Fruit fly (Drosophila melanogaster) whole organism, embryonic: ENCODE results near the gene CG7183.

Experiments used
- Atf-2 ChIP-seq: fragments of 200-800 bp; sonication (Bioruptor generic); optimal IDR thresholded peaks from 2 replicates; lab custom pipeline; 2016; ENCODE audit warnings: missing biosample characterization, missing genetic modification characterization
- B-H2 ChIP-seq: fragments of 200-800 bp; sonication (Bioruptor generic); optimal IDR thresholded peaks from 2 replicates; lab custom pipeline; 2018; ENCODE audit warnings: missing biosample characterization, mild to moderate bottlenecking, missing genetic modification characterization
- CG10366 ChIP-seq: fragments of 200-800 bp; sonication (Bioruptor generic); IDR thresholded peaks from 2 replicates; pipeline ENCODE4 v1.3.6; 2022; ENCODE audit warnings: missing biosample characterization, missing genetic modification characterization
- CG10462 ChIP-seq: fragments of 200-800 bp; sonication (Bioruptor generic); optimal IDR thresholded peaks from 2 replicates; lab custom pipeline; 2016; ENCODE audit warnings: missing biosample characterization, missing genetic modification characterization
- CG10543 ChIP-seq: fragments of 200-800 bp; sonication (Bioruptor generic); optimal IDR thresholded peaks from 3 replicates; lab custom pipeline; 2017; ENCODE audit warnings: missing biosample characterization, mild to moderate bottlenecking, missing genetic modification characterization, moderate library complexity
- CG11560 ChIP-seq: fragments of 200-800 bp; sonication (Bioruptor generic); IDR thresholded peaks from 3 replicates; pipeline ENCODE4 v1.3.6; 2022; ENCODE audit warnings: missing biosample characterization, missing genetic modification characterization
- CG13775 ChIP-seq: fragments of 200-800 bp; sonication (Bioruptor generic); optimal IDR thresholded peaks from 3 replicates; lab custom pipeline; 2017; ENCODE audit warnings: missing biosample characterization, mild to moderate bottlenecking, missing genetic modification characterization
- CG14441 ChIP-seq: fragments of 200-800 bp; sonication (Bioruptor generic); IDR thresholded peaks from 2 replicates; pipeline ENCODE4 v1.3.6; 2022; ENCODE audit warnings: missing biosample characterization, missing genetic modification characterization
- CG14965 ChIP-seq: fragments of 200-800 bp; sonication (Bioruptor generic); optimal IDR thresholded peaks from 2 replicates; lab custom pipeline; 2016; ENCODE audit warnings: missing biosample characterization, missing genetic modification characterization, borderline replicate concordance
- CG1603 ChIP-seq: fragments of 200-800 bp; sonication (Bioruptor generic); optimal IDR thresholded peaks from 2 replicates; lab custom pipeline; 2019; ENCODE audit warnings: missing biosample characterization, mild to moderate bottlenecking, missing genetic modification characterization, moderate library complexity
- CG1832 ChIP-seq: fragments of 200-800 bp; sonication (Bioruptor generic); optimal IDR thresholded peaks from 2 replicates; lab custom pipeline; 2017; ENCODE audit warnings: missing biosample characterization, mild to moderate bottlenecking, missing genetic modification characterization, inconsistent platforms
- CG2129 ChIP-seq: fragments of 200-800 bp; sonication (Bioruptor generic); IDR thresholded peaks from 2 replicates; pipeline ENCODE4 v1.3.6; 2022; ENCODE audit warnings: missing biosample characterization, missing genetic modification characterization; ENCODE audit not compliant: partially characterized antibody
- CG2199 ChIP-seq: fragments of 200-800 bp; sonication (Bioruptor generic); IDR thresholded peaks from 3 replicates; pipeline ENCODE4 v1.3.6; 2022; ENCODE audit warnings: missing biosample characterization, missing genetic modification characterization
- CG3163 ChIP-seq: fragments of 200-800 bp; sonication (Bioruptor generic); optimal IDR thresholded peaks from 3 replicates; lab custom pipeline; 2016; ENCODE audit warnings: missing biosample characterization, missing genetic modification characterization
- CG34422 ChIP-seq: fragments of 200-800 bp; sonication (Bioruptor generic); IDR thresholded peaks from 3 replicates; pipeline ENCODE4 v1.3.6; 2022; ENCODE audit warnings: missing biosample characterization, missing genetic modification characterization
- CG3838 ChIP-seq: fragments of 200-800 bp; sonication (Bioruptor generic); optimal IDR thresholded peaks from 3 replicates; lab custom pipeline; 2016; ENCODE audit warnings: missing biosample characterization, missing genetic modification characterization
- CG4707 ChIP-seq: fragments of 200-800 bp; sonication (Bioruptor generic); optimal IDR thresholded peaks from 2 replicates; lab custom pipeline; 2018; ENCODE audit warnings: missing biosample characterization, mild to moderate bottlenecking, missing genetic modification characterization, moderate library complexity
- CG6683 ChIP-seq: fragments of 200-800 bp; sonication (Bioruptor generic); optimal IDR thresholded peaks from 2 replicates; lab custom pipeline; 2017; ENCODE audit warnings: missing biosample characterization, mild to moderate bottlenecking, missing genetic modification characterization, missing genetic modification reagents
- CG7372 ChIP-seq: fragments of 200-800 bp; sonication (Bioruptor generic); IDR thresholded peaks from 2 replicates; pipeline ENCODE4 v1.3.6; 2022; ENCODE audit warnings: missing biosample characterization, missing genetic modification characterization
- CG8290 ChIP-seq, 3 experiments: fragments of 200-800 bp; sonication (Bioruptor generic); optimal IDR thresholded peaks; 2 replicates each; lab custom pipeline; 2016 to 2019; ENCODE audit warnings: missing biosample characterization in 3 of 3, missing genetic modification characterization in 3 of 3, mild to moderate bottlenecking in 2 of 3, moderate library complexity in 1 of 3
- CG9437 ChIP-seq: fragments of 200-800 bp; sonication (Bioruptor generic); optimal IDR thresholded peaks from 2 replicates; lab custom pipeline; 2018; ENCODE audit warnings: missing biosample characterization, mild to moderate bottlenecking, missing genetic modification characterization
- Chrac-16 ChIP-seq: fragments of 200-800 bp; sonication (Bioruptor generic); optimal IDR thresholded peaks from 3 replicates; lab custom pipeline; 2016; ENCODE audit warnings: missing biosample characterization, missing genetic modification characterization
- Dad ChIP-seq: fragments of 200-800 bp; sonication (Bioruptor generic); optimal IDR thresholded peaks from 3 replicates; lab custom pipeline; 2016; ENCODE audit warnings: missing biosample characterization, missing genetic modification characterization
- Deaf1 ChIP-seq: fragments of 200-800 bp; optimal IDR thresholded peaks from 3 replicates; lab custom pipeline; 2019; ENCODE audit warnings: missing biosample characterization, mild to moderate bottlenecking, missing genetic modification characterization, moderate library complexity
- Kr ChIP-seq: fragments of 200-800 bp; sonication (Bioruptor generic); optimal IDR thresholded peaks from 2 replicates; lab custom pipeline; 2017; ENCODE audit warnings: missing biosample characterization, mild to moderate bottlenecking, missing genetic modification characterization
- Med ChIP-seq: fragments of 200-800 bp; sonication (Bioruptor generic); peaks from one replicate; lab custom pipeline; 2016; ENCODE audit warnings: missing biosample characterization, missing genetic modification characterization, mild to moderate bottlenecking, inconsistent platforms, moderate library complexity
- Nf-YB ChIP-seq: fragments of 200-800 bp; sonication (Bioruptor generic); optimal IDR thresholded peaks from 3 replicates; lab custom pipeline; 2019; ENCODE audit warnings: missing biosample characterization, mild to moderate bottlenecking, missing genetic modification characterization, moderate library complexity
- Opbp ChIP-seq: fragments of 200-800 bp; sonication (Bioruptor generic); IDR thresholded peaks from 3 replicates; pipeline ENCODE4 v1.3.6; 2022; ENCODE audit warnings: missing biosample characterization, missing genetic modification characterization; ENCODE audit not compliant: partially characterized antibody
- Ravus ChIP-seq: fragments of 200-800 bp; sonication (Bioruptor generic); IDR thresholded peaks from 2 replicates; pipeline ENCODE4 v1.3.6; 2022; ENCODE audit warnings: missing biosample characterization, missing genetic modification characterization
- Sox102F ChIP-seq: fragments of 200-800 bp; sonication (Bioruptor generic); optimal IDR thresholded peaks from 2 replicates; lab custom pipeline; 2018; ENCODE audit warnings: missing biosample characterization, mild to moderate bottlenecking, missing genetic modification characterization, moderate library complexity
- Sry-β ChIP-seq: fragments of 200-800 bp; sonication (Bioruptor generic); optimal IDR thresholded peaks from 2 replicates; lab custom pipeline; 2018; ENCODE audit warnings: missing biosample characterization, mild to moderate bottlenecking, missing genetic modification characterization, moderate library complexity
- Taf1 ChIP-seq: fragments of 200-800 bp; sonication (Bioruptor generic); IDR thresholded peaks from 2 replicates; pipeline ENCODE4 v1.3.6; 2022; ENCODE audit warnings: missing biosample characterization, missing genetic modification characterization
- Trl ChIP-seq, 3 experiments: fragments of >200 bp in 2 of 3; fragments of 200-800 bp in 1 of 3; sonication (Bioruptor generic) in 1 of 3; optimal IDR thresholded peaks; 2 replicates in 1 of 3; 3 replicates in 2 of 3; lab custom pipeline; 2016 to 2017; ENCODE audit warnings: missing biosample characterization in 1 of 3, missing genetic modification characterization in 1 of 3
- ato ChIP-seq: fragments of 200-800 bp; sonication (Bioruptor generic); IDR thresholded peaks from 2 replicates; pipeline ENCODE4 v1.3.6; 2022; ENCODE audit warnings: missing biosample characterization, missing genetic modification characterization; ENCODE audit not compliant: partially characterized antibody
- bcd ChIP-seq: fragments of 200-800 bp; sonication (Bioruptor generic); optimal IDR thresholded peaks from 2 replicates; lab custom pipeline; 2017; ENCODE audit warnings: missing biosample characterization, mild to moderate bottlenecking, missing genetic modification characterization
- ci ChIP-seq: fragments of 200-800 bp; sonication (Bioruptor generic); IDR thresholded peaks from 3 replicates; pipeline ENCODE4 v1.3.6; 2022; ENCODE audit warnings: missing biosample characterization, missing genetic modification characterization
- fd3F ChIP-seq: fragments of 200-800 bp; sonication (Bioruptor generic); optimal IDR thresholded peaks from 2 replicates; lab custom pipeline; 2018; ENCODE audit warnings: missing biosample characterization, mild to moderate bottlenecking, missing genetic modification characterization, moderate library complexity
- fu2 ChIP-seq: fragments of 200-800 bp; sonication (Bioruptor generic); optimal IDR thresholded peaks from 2 replicates; lab custom pipeline; 2016; ENCODE audit warnings: missing biosample characterization, missing genetic modification characterization
- gem ChIP-seq: fragments of 200-800 bp; sonication (Bioruptor generic); optimal IDR thresholded peaks from 2 replicates; lab custom pipeline; 2019; ENCODE audit warnings: missing biosample characterization, mild to moderate bottlenecking, missing genetic modification characterization, moderate library complexity
- luna ChIP-seq: fragments of 200-800 bp; sonication (Bioruptor generic); optimal IDR thresholded peaks from 2 replicates; lab custom pipeline; 2016; ENCODE audit warnings: missing biosample characterization, missing genetic modification characterization
- nerfin-1 ChIP-seq: fragments of 200-800 bp; sonication (Bioruptor generic); optimal IDR thresholded peaks from 3 replicates; lab custom pipeline; 2019; ENCODE audit warnings: missing biosample characterization, mild to moderate bottlenecking, missing genetic modification characterization, moderate library complexity
- ranshi ChIP-seq: fragments of 200-800 bp; sonication (Bioruptor generic); IDR thresholded peaks from 2 replicates; pipeline ENCODE4 v1.3.6; 2022; ENCODE audit warnings: missing biosample characterization, missing genetic modification characterization
- sd ChIP-seq: fragments of 200-800 bp; sonication (Bioruptor generic); optimal IDR thresholded peaks from 3 replicates; lab custom pipeline; 2018; ENCODE audit warnings: missing biosample characterization, mild to moderate bottlenecking, missing genetic modification characterization, moderate library complexity
- sens-2 ChIP-seq: fragments of 200-800 bp; sonication (Bioruptor generic); IDR thresholded peaks from 2 replicates; pipeline ENCODE4 v1.3.6; 2022; ENCODE audit warnings: missing biosample characterization, missing genetic modification characterization
- sob ChIP-seq: fragments of 200-800 bp; sonication (Bioruptor generic); IDR thresholded peaks from 2 replicates; pipeline ENCODE4 v1.3.6; 2022; ENCODE audit warnings: missing biosample characterization, missing genetic modification characterization
- ssp ChIP-seq: fragments of 200-800 bp; sonication (Bioruptor generic); IDR thresholded peaks from 2 replicates; pipeline ENCODE4 v1.3.6; 2022; ENCODE audit warnings: missing biosample characterization, missing genetic modification characterization
- sug ChIP-seq: fragments of 200-800 bp; optimal IDR thresholded peaks from 2 replicates; lab custom pipeline; 2019; ENCODE audit warnings: missing biosample characterization, mild to moderate bottlenecking, missing genetic modification characterization, moderate library complexity
- tll ChIP-seq, 2 experiments: fragments of 200-800 bp in 1 of 2; fragments of >200 bp in 1 of 2; sonication (Bioruptor generic) in 1 of 2; optimal IDR thresholded peaks; 2 replicates each; lab custom pipeline; 2017 to 2019; ENCODE audit warnings: missing biosample characterization in 2 of 2, missing genetic modification characterization in 2 of 2, mild to moderate bottlenecking in 1 of 2, moderate library complexity in 1 of 2
- vvl ChIP-seq: fragments of 200-800 bp; sonication (Bioruptor generic); IDR thresholded peaks from 2 replicates; pipeline ENCODE4 v1.3.6; 2022; ENCODE audit warnings: missing biosample characterization, missing genetic modification characterization
- zen2 ChIP-seq: fragments of 200-800 bp; sonication (Bioruptor generic); IDR thresholded peaks from 3 replicates; pipeline ENCODE4 v1.3.6; 2022; ENCODE audit warnings: missing biosample characterization, missing genetic modification characterization; ENCODE audit not compliant: partially characterized antibody

CG7183 gene

DNA sequence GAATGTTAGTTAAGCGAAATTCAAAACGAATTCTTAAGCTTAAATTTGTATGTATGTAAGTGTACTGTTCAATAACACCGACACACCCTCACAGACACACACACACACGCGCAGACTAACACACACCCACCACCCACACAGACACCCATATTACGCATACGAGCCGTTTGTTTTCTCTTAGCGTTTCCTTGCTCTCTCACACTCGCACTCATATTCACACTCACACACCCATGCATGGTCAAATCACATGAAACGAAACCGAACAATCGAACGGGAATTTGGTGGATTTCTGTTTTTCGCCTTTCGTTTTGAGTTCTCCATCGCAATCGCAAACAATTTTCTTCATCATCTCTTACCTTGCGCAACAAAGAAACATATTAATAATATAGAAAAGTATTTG lies 28.8 kb upstream of the CG7183 start (continued):
- TF ChIP-seq sob (GFP tag; lab: Robert Waterston, UW): 0 out of 2 replicates have a peak, but pooled peaks have one; percentile 30
- peak; percentile 53 for TF ChIP-seq Deaf1
- 0 out of 2 replicates have a peak, but pooled peaks have one; percentile 23 for TF ChIP-seq vvl (GFP tag; lab: Robert Waterston, UW)
- TF ChIP-seq sug (tag; lab: Kevin White, UChicago): peak; percentile 13
- TF ChIP-seq CG14441: no peak
- no peak for TF ChIP-seq ssp (GFP tag; lab: Robert Waterston, UW)
- TF ChIP-seq bcd (GFP tag; lab: Kevin White, UChicago): no peak
- TF ChIP-seq nerfin-1 (tag; lab: Kevin White, UChicago): no peak
- no peak for TF ChIP-seq CG3838 (GFP tag; lab: Kevin White, UChicago)
- TF ChIP-seq Dad (GFP tag; lab: Kevin White, UChicago): no peak
- no peak for TF ChIP-seq Atf-2 (GFP tag; lab: Kevin White, UChicago)
- peak; percentile 58 for TF ChIP-seq CG3163 (GFP tag; lab: Kevin White, UChicago)
- peak; percentile 77 for TF ChIP-seq Med (GFP tag; lab: Kevin White, UChicago)
- no peak for TF ChIP-seq CG34422 (GFP tag; lab: Robert Waterston, UW)
- TF ChIP-seq ci (GFP tag; lab: Robert Waterston, UW): peak; percentile 40; the same call in 1 of the 3 replicates
- no peak for TF ChIP-seq Sox102F
- no peak for TF ChIP-seq fu2 (GFP tag; lab: Kevin White, UChicago)
- no peak for TF ChIP-seq sens-2 (GFP tag; lab: Robert Waterston, UW)
- TF ChIP-seq fd3F (GFP tag; lab: Kevin White, UChicago): no peak
- TF ChIP-seq CG4707: no peak
- TF ChIP-seq CG7372 (GFP tag; lab: Robert Waterston, UW): peak; percentile 23; the same call in 1 of the 2 replicates
- no peak for TF ChIP-seq CG11560 (tag; lab: Robert Waterston, UW)
- TF ChIP-seq Nf-YB (GFP tag; lab: Kevin White, UChicago): no peak
- TF ChIP-seq CG2129 (GFP tag; lab: Robert Waterston, UW): no peak
- TF ChIP-seq sd (tag; lab: Kevin White, UChicago): peak; percentile 26
- no peak for TF ChIP-seq CG8290 (GFP tag; optimal IDR thresholded peaks at IDR 0.05; lab: Kevin White, UChicago)
- TF ChIP-seq CG8290 (tag; optimal IDR thresholded peaks at IDR 0.05; lab: Kevin White, UChicago): no peak
- TF ChIP-seq CG10543 (GFP tag; lab: Kevin White, UChicago): peak; percentile 30
- no peak for TF ChIP-seq CG14965 (GFP tag; lab: Kevin White, UChicago)
- no peak for TF ChIP-seq CG9437 (GFP tag; lab: Kevin White, UChicago)
- TF ChIP-seq ato (GFP tag; lab: Robert Waterston, UW): no peak
- TF ChIP-seq Opbp (GFP tag; lab: Robert Waterston, UW): no peak
- TF ChIP-seq CG1832: no peak
- TF ChIP-seq CG1603 (tag; lab: Kevin White, UChicago): no peak
- TF ChIP-seq CG2199 (GFP tag; lab: Robert Waterston, UW): peak; percentile 61; the same call in 1 of the 3 replicates
- TF ChIP-seq gem (tag; lab: Kevin White, UChicago): no peak
- TF ChIP-seq Ravus (GFP tag; lab: Robert Waterston, UW): no peak
- TF ChIP-seq CG6683 (GFP tag; lab: Kevin White, UChicago): no peak
- no peak for TF ChIP-seq Chrac-16 (GFP tag; lab: Kevin White, UChicago)
- no peak for TF ChIP-seq luna
- TF ChIP-seq Trl (optimal IDR thresholded peaks at IDR 0.05; lab: Kevin White, UChicago): peak; percentile 30 to 73
- TF ChIP-seq Trl (GFP tag; optimal IDR thresholded peaks at IDR 0.05; lab: Kevin White, UChicago): no peak
- TF ChIP-seq ranshi (GFP tag; lab: Robert Waterston, UW): no peak
- TF ChIP-seq tll (GFP tag; optimal IDR thresholded peaks at IDR 0.05; lab: Kevin White, UChicago): no peak
- no peak for TF ChIP-seq B-H2
- TF ChIP-seq CG10462: no peak
- no peak for TF ChIP-seq Taf1
- TF ChIP-seq zen2 (GFP tag; lab: Robert Waterston, UW): no peak
- TF ChIP-seq Sry-β (GFP tag; lab: Kevin White, UChicago): no peak
- TF ChIP-seq CG13775 (GFP tag; lab: Kevin White, UChicago): no peak
- TF ChIP-seq CG10366: no peak
- no peak for TF ChIP-seq Kr (GFP tag; lab: Kevin White, UChicago)
